Worm (Caenorhabditis elegans) whole organism, early embryonic: ENCODE data around the gene hpo-31.

Experiments used
- B0310.2 ChIP-seq: sonication (generic microtip); optimal IDR thresholded peaks from 2 replicates; lab custom pipeline; 2016; ENCODE audit warnings: mild to moderate bottlenecking, missing genetic modification characterization, missing compliant biosample characterization
- F13C5.2 ChIP-seq: sonication (generic microtip); optimal IDR thresholded peaks from 2 replicates; lab custom pipeline; 2017; ENCODE audit warnings: mild to moderate bottlenecking, missing genetic modification characterization, inconsistent platforms, missing compliant biosample characterization
- aly-1 ChIP-seq: sonication (generic microtip); optimal IDR thresholded peaks from 2 replicates; lab custom pipeline; 2016; ENCODE audit warnings: missing genetic modification characterization, missing compliant biosample characterization
- ama-1 ChIP-seq: fragments of 150-350 bp; optimal IDR thresholded peaks from 2 replicates; lab custom pipeline; 2014
- ceh-13 ChIP-seq: fragments of 200-800 bp; sonication (Bioruptor generic); optimal IDR thresholded peaks from 2 replicates; lab custom pipeline; 2018; ENCODE audit warnings: mild to moderate bottlenecking, missing genetic modification characterization, missing compliant biosample characterization
- ceh-36 ChIP-seq: sonication (generic microtip); optimal IDR thresholded peaks from 2 replicates; lab custom pipeline; 2016; ENCODE audit warnings: missing genetic modification characterization, inconsistent platforms, missing compliant biosample characterization
- ets-7 ChIP-seq: sonication (generic microtip); optimal IDR thresholded peaks from 2 replicates; lab custom pipeline; 2016; ENCODE audit warnings: missing genotype, missing genetic modification characterization, missing compliant biosample characterization
- flt-1 ChIP-seq: fragments of 200-800 bp; sonication (Bioruptor generic); IDR thresholded peaks from 2 replicates; pipeline ENCODE4 v1.3.6; 2022; ENCODE audit warnings: missing genetic modification characterization, missing compliant biosample characterization
- hmbx-1 ChIP-seq: sonication (generic microtip); optimal IDR thresholded peaks from 2 replicates; lab custom pipeline; 2016; ENCODE audit warnings: mild to moderate bottlenecking, missing genetic modification characterization, missing compliant biosample characterization
- hmg-4 ChIP-seq: fragments of 200-800 bp; sonication (Bioruptor generic); optimal IDR thresholded peaks from 2 replicates; lab custom pipeline; 2018; ENCODE audit warnings: mild to moderate bottlenecking, missing genetic modification characterization, missing compliant biosample characterization
- hnd-1 ChIP-seq: sonication (generic microtip); optimal IDR thresholded peaks from 2 replicates; lab custom pipeline; 2016; ENCODE audit warnings: missing genetic modification characterization, missing compliant biosample characterization
- pes-1 ChIP-seq: fragments of 200-800 bp; sonication (Bioruptor generic); IDR thresholded peaks from 2 replicates; pipeline ENCODE4 v1.3.6; 2022; ENCODE audit warnings: missing genetic modification reagents, missing genetic modification characterization, missing compliant biosample characterization
- scrt-1 ChIP-seq: fragments of 200-800 bp; sonication (Bioruptor generic); IDR thresholded peaks from 2 replicates; pipeline ENCODE4 v1.3.6; 2022; ENCODE audit warnings: missing genetic modification characterization, missing compliant biosample characterization
- sea-1 ChIP-seq: fragments of 200-800 bp; sonication (Bioruptor generic); conservative IDR thresholded peaks from 2 replicates; pipeline ENCODE4 v1.3.6; 2022; ENCODE audit warnings: missing genetic modification characterization, missing compliant biosample characterization
- tbx-11 ChIP-seq: fragments of 200-800 bp; sonication (Bioruptor generic); IDR thresholded peaks from 2 replicates; pipeline ENCODE4 v1.3.6; 2022; ENCODE audit warnings: missing genetic modification characterization, missing compliant biosample characterization
- tbx-37 ChIP-seq: fragments of 200-800 bp; sonication (Bioruptor generic); conservative IDR thresholded peaks from 2 replicates; pipeline ENCODE4 v1.3.6; 2022; ENCODE audit warnings: missing genetic modification reagents, missing genetic modification characterization, missing compliant biosample characterization
- tra-4 ChIP-seq: sonication (generic microtip); optimal IDR thresholded peaks from 2 replicates; lab custom pipeline; 2017; ENCODE audit warnings: missing genetic modification characterization, missing compliant biosample characterization

hpo-31 gene

ce11 chrV:13822752-13823151 is at the start of gene hpo-31:
TSS of gene hpo-31 (plus strand) at chrV:13823052.
- TF ChIP-seq B0310.2 (no peak), tra-4 (no peak), tbx-11 (GFP tag; lab: Robert Waterston, UW) (no peak), sea-1 (GFP tag; lab: Robert Waterston, UW) (no peak), ets-7 (tag; lab: Kevin White, UChicago) (no peak), ama-1 (lab: Kevin White, UChicago) (no peak), ceh-13 (no peak), hmbx-1 (tag; lab: Kevin White, UChicago) (no peak), tbx-37 (GFP tag; lab: Robert Waterston, UW) (no peak), hnd-1 (tag; lab: Kevin White, UChicago) (no peak), F13C5.2 (tag; lab: Kevin White, UChicago) (no peak), scrt-1 (no peak), pes-1 (no peak), ceh-36 (tag; lab: Kevin White, UChicago) (no peak)

DNA sequence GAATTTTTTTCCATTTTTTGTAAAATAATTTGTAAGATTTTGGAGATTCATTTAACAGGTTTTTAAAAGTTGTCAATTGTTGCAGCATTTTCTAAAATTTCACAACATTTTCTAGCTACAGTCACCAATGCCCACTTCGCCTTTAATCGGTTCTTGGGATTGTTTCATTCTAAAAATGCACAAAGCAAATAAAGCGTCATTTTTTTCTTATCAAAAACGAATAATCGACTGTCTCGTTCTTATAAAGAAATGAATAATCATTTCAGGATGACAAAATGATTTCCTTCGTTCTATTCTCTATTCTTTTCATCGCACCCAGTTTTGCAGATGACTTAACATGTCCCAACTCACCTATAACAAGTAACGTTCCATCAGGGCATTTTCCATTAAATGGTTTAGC is 47.3 kb upstream of the hpo-31 start, which contains the start of gene F53C11.1:
F53C11.1 (plus strand) TSS at position 268 of the 400 bp plus-strand sequence.
- TF ChIP-seq hmg-4 (GFP tag; lab: Kevin White, UChicago) = no peak
- TF ChIP-seq aly-1 (tag; lab: Kevin White, UChicago) = no peak
- no peak for TF ChIP-seq ets-7 (tag; lab: Kevin White, UChicago)
- TF ChIP-seq B0310.2 = no peak
- TF ChIP-seq pes-1 = no peak
- no peak for TF ChIP-seq scrt-1
- no peak for TF ChIP-seq ceh-36 (tag; lab: Kevin White, UChicago)
- no peak for TF ChIP-seq hmbx-1 (tag; lab: Kevin White, UChicago)
- no peak for TF ChIP-seq tra-4
- no peak for TF ChIP-seq tbx-37 (GFP tag; lab: Robert Waterston, UW)
- no peak for TF ChIP-seq hnd-1 (tag; lab: Kevin White, UChicago)
- TF ChIP-seq F13C5.2 (tag; lab: Kevin White, UChicago) = no peak
- no peak for TF ChIP-seq sea-1 (GFP tag; lab: Robert Waterston, UW)
- TF ChIP-seq flt-1 (GFP tag; lab: Robert Waterston, UW) = no peak
- no peak for TF ChIP-seq tbx-11 (GFP tag; lab: Robert Waterston, UW)

DNA sequence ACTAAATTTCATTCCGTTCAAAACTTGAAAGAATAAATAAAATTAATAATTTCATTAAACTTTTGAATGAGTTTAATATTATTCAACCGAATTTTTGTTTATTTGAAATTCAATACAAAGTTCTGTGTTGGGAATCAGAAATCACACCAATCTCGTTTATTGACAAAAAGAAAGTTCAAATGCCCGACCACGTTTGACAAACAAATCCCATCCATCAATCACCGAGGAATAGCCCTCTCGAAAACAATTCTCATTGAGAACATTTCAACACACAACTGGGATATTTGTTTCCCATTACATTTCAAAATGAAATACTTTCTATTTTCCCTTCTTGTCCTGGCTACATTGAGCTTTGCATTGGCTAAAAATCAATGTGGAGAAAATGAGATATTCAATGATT is 45.0 kb upstream of the hpo-31 start, which contains the start of gene F53C11.9:
F53C11.9 (plus strand) TSS at position 159 of the 400 bp plus-strand sequence.
- no peak for TF ChIP-seq tbx-11 (GFP tag; lab: Robert Waterston, UW)
- no peak for TF ChIP-seq ets-7 (tag; lab: Kevin White, UChicago)
- TF ChIP-seq pes-1 = no peak
- TF ChIP-seq tbx-37 (GFP tag; lab: Robert Waterston, UW) = no peak
- TF ChIP-seq hmbx-1 (tag; lab: Kevin White, UChicago) = no peak
- TF ChIP-seq ceh-13 = no peak
- TF ChIP-seq aly-1 (tag; lab: Kevin White, UChicago) = no peak
- no peak for TF ChIP-seq hnd-1 (tag; lab: Kevin White, UChicago)
- TF ChIP-seq scrt-1 = no peak
- no peak for TF ChIP-seq ceh-36 (tag; lab: Kevin White, UChicago)
- TF ChIP-seq hmg-4 (GFP tag; lab: Kevin White, UChicago) = no peak
- TF ChIP-seq ama-1 (lab: Kevin White, UChicago) = no peak
- TF ChIP-seq F13C5.2 (tag; lab: Kevin White, UChicago) = no peak
- no peak for TF ChIP-seq tra-4
- TF ChIP-seq B0310.2 = no peak

- TF ChIP-seq scrt-1 = no peak
- TF ChIP-seq pes-1 = no peak
- TF ChIP-seq sea-1 (GFP tag; lab: Robert Waterston, UW) = no peak
- no peak for TF ChIP-seq B0310.2
- no peak for TF ChIP-seq ceh-36 (tag; lab: Kevin White, UChicago)
- TF ChIP-seq F13C5.2 (tag; lab: Kevin White, UChicago) = no peak
- TF ChIP-seq ceh-13 = no peak
- TF ChIP-seq ets-7 (tag; lab: Kevin White, UChicago) = no peak
- TF ChIP-seq tbx-11 (GFP tag; lab: Robert Waterston, UW) = no peak
- TF ChIP-seq hmg-4 (GFP tag; lab: Kevin White, UChicago) = no peak
- no peak for TF ChIP-seq flt-1 (GFP tag; lab: Robert Waterston, UW)
- TF ChIP-seq hmbx-1 (tag; lab: Kevin White, UChicago) = no peak
- no peak for TF ChIP-seq aly-1 (tag; lab: Kevin White, UChicago)
- TF ChIP-seq tra-4 = no peak
Measured at ce11 chrV:13780902-13781301, 42.0 kb upstream of the hpo-31 start.

DNA sequence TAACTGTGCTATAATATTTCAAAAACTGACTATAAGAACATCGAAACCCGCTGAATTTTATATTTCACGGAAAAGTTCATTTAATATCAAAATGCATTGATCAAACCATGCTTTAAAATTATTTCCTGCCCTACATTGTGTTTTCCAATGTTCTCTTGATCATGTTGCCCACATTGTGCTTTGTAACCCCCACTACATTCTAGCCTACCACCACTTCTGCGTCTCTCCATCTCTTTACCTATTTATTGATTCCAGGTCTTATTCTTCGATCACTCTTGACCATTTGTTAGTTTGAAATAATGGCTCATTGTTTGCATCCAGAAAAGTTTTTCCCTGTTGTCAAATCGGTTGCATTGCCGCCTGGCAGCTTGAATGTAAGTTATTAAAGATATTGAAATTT is 40.7 kb upstream of the hpo-31 start, which contains the start of gene decr-1.1:
decr-1.1 (plus strand) TSS at position 210 of the 400 bp plus-strand sequence.
- TF ChIP-seq B0310.2 (no peak), ceh-36 (tag; lab: Kevin White, UChicago) (no peak), hmg-4 (GFP tag; lab: Kevin White, UChicago) (no peak)

ce11 chrV:13785767-13786166 is 37.1 kb upstream of the hpo-31 start:
- TF ChIP-seq F13C5.2 (tag; lab: Kevin White, UChicago) (no peak), scrt-1 (no peak), ceh-36 (tag; lab: Kevin White, UChicago) (no peak), hnd-1 (tag; lab: Kevin White, UChicago) (no peak), sea-1 (GFP tag; lab: Robert Waterston, UW) (no peak), hmbx-1 (tag; lab: Kevin White, UChicago) (no peak), flt-1 (GFP tag; lab: Robert Waterston, UW) (no peak), pes-1 (no peak), aly-1 (tag; lab: Kevin White, UChicago) (no peak), B0310.2 (no peak), hmg-4 (GFP tag; lab: Kevin White, UChicago) (no peak), ama-1 (lab: Kevin White, UChicago) (no peak), ets-7 (tag; lab: Kevin White, UChicago) (no peak), tra-4 (no peak), tbx-37 (GFP tag; lab: Robert Waterston, UW) (no peak), ceh-13 (no peak), tbx-11 (GFP tag; lab: Robert Waterston, UW) (no peak)

DNA sequence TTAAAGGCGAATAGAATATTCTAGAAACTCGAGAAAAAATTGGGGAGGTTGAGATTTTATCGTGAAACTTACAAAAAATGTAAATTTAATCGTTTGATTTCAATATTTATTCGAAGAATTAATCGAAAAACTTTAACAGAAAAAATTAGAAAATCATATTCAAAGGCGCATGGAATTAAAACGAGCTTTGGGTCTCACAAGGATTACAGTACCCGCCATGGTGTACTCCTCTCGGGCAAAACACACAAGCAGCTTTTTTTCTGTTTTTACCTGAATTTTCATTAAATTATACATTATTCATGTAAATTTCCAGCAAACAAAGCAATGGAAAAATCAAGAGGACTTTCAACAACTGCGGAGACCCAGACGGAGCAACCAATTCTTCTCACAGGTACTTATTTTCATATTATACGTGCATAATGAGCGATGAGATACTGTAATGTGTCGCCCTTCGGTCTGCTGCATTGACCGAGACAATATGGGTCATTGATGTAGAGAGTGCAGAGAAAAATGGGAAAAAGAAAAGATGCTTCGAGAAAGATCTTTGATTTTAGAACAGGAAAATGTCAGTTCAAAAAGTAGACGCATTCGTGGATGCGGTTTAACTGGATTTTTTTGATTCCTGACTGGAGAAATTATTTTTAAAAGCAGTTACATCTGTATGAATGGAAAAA is 35.5 kb upstream of the hpo-31 start, which contains the start of the genes F53C11.4 and F53C11.5:
F53C11.4 (minus strand) TSS at position 128 of the 674 bp plus-strand sequence.
F53C11.5 (plus strand) TSS at position 325 of the 674 bp plus-strand sequence.
- no peak for TF ChIP-seq aly-1 (tag; lab: Kevin White, UChicago)
- TF ChIP-seq pes-1 = no peak
- TF ChIP-seq tbx-11 (GFP tag; lab: Robert Waterston, UW) = no peak
- no peak for TF ChIP-seq F13C5.2 (tag; lab: Kevin White, UChicago)
- TF ChIP-seq scrt-1 = no peak
- TF ChIP-seq ama-1 (lab: Kevin White, UChicago) = no peak
- TF ChIP-seq sea-1 (GFP tag; lab: Robert Waterston, UW) = no peak
- no peak for TF ChIP-seq ceh-13
- TF ChIP-seq B0310.2 = no peak
- no peak for TF ChIP-seq tbx-37 (GFP tag; lab: Robert Waterston, UW)
